Fruit fly (Drosophila melanogaster) Kc167 (cell line): ENCODE measurements around the gene MED11.

Experiments
- Myc ChIP-seq: fragments of >200 bp; optimal IDR thresholded peaks from 2 replicates; lab custom pipeline; 2017; ENCODE audit warnings: missing external identifiers
- Sin3A ChIP-seq: fragments of >200 bp; optimal IDR thresholded peaks from 2 replicates; lab custom pipeline; 2018; ENCODE audit warnings: missing external identifiers
- h ChIP-seq: fragments of >200 bp; optimal IDR thresholded peaks from 3 replicates; lab custom pipeline; 2018; ENCODE audit warnings: missing external identifiers
- insv ChIP-seq: fragments of >200 bp; optimal IDR thresholded peaks from 3 replicates; lab custom pipeline; 2018; ENCODE audit warnings: missing external identifiers
- psq ChIP-seq: fragments of >200 bp; optimal IDR thresholded peaks from 2 replicates; lab custom pipeline; 2017; ENCODE audit warnings: missing external identifiers
- ttk ChIP-seq: sonication (Bioruptor generic); optimal IDR thresholded peaks from 2 replicates; lab custom pipeline; 2017; ENCODE audit warnings: missing external identifiers

dm6 chr3L:18792834-18793233 lies 47.2 kb downstream of the MED11 start:
- TF ChIP-seq Sin3A, result no peak
- no peak for TF ChIP-seq psq (lab: Kevin White, UChicago)
- TF ChIP-seq h (lab: Kevin White, UChicago), result no peak
- TF ChIP-seq Myc, result no peak
- TF ChIP-seq insv, result no peak
- TF ChIP-seq ttk (lab: Kevin White, UChicago), result no peak
